Fruit fly (Drosophila melanogaster) whole organism, embryonic: ENCODE results near the gene CG8671.
A peak's percentile ranks its signal among the peaks of the same experiment; 100 is the strongest.

Experiments used
- CG12299 ChIP-seq: fragments of 200-800 bp; sonication (Bioruptor generic); optimal IDR thresholded peaks from 2 replicates; lab custom pipeline; 2018; ENCODE audit warnings: missing biosample characterization, mild to moderate bottlenecking, missing genetic modification characterization
- CG9727 ChIP-seq: fragments of 200-800 bp; sonication (Bioruptor generic); optimal IDR thresholded peaks from 3 replicates; lab custom pipeline; 2017; ENCODE audit warnings: missing biosample characterization, mild to moderate bottlenecking, missing genetic modification characterization
- Rx ChIP-seq: fragments of 200-800 bp; sonication (Bioruptor generic); IDR thresholded peaks from 2 replicates; pipeline ENCODE4 v1.3.6; 2022; ENCODE audit warnings: missing biosample characterization, missing genetic modification characterization
- seq ChIP-seq: fragments of 200-800 bp; sonication (Bioruptor generic); IDR thresholded peaks from 2 replicates; pipeline ENCODE4 v1.3.6; 2022; ENCODE audit warnings: missing biosample characterization, missing genetic modification characterization

DNA sequence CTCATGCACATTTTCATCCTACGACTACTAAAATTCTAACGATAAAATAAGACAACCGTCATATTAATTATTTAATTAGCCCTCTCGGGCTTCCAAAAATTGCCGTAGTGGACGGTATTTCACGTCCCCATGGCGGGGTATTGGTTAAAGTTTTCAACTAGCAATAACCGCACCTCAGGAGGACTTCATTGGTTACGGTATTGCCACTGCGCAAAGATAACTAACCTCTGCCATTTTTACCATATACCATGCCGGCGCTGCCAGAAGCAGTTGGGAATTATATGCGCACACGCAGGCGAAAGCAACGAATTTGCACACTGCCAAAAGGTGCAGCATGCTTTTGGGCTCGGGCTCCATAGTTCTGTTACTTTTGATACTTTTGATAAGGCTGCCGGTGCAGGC is 47.8 kb upstream of the CG8671 start:
- no peak for TF ChIP-seq seq (GFP tag; lab: Robert Waterston, UW)
- TF ChIP-seq CG9727 (GFP tag; lab: Kevin White, UChicago) = peak; percentile 5
- no peak for TF ChIP-seq CG12299 (tag; lab: Kevin White, UChicago)
- no peak for TF ChIP-seq Rx (GFP tag; lab: Robert Waterston, UW)
